Worm (Caenorhabditis elegans) whole organism, dauer: ENCODE results near the gene hizr-1.

Experiments
- unc-62 ChIP-seq: sonication (generic microtip); optimal IDR thresholded peaks from 2 replicates; lab custom pipeline; 2017; ENCODE audit warnings: missing biosample characterization, missing genetic modification reagents, missing genetic modification characterization

The hizr-1 gene

DNA sequence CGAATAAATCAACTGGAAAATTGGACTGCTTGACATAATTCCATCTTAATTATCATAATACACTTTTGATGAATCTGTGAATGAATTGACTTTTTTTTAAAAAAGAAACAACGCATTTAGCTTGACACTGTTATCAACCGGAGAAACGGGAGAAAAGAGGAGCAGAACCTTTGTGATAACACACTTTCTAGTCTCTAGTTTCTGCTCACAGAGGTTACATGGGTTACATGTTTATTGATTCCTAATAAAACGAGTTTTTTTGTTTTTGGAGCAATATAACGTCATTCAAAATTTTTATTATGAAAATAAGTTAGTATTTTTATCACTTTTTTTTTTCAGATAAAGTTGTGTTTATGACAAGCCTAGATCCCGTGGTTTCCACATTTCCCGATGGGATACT is at the start of gene hizr-1:
Gene hizr-1 (plus strand): TSS at position 340 of the 400 bp plus-strand sequence.
- no peak for TF ChIP-seq unc-62 (GFP tag; lab: Kevin White, UChicago)

DNA sequence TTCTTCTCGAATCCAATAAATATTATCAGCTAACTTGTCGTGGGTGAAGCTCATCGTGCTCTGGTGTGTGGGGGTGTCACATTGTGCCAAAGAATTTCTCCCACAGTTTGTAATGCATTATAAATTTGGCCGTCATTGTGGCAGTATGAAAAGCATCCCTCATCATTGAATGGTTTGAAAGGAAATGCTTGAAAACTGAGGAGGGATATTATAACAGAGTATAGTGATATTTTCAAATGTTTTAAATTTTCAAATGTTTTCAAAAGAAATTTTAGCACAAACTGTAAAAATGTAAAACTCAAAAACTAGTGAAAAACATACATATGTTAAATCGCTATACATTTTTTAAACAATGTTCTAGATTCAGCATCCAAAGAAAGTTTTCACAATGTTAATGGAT is 49.1 kb upstream of the hizr-1 start, which contains the start of gene C03A3.3:
Gene C03A3.3 (minus strand): TSS at position 101 of the 400 bp plus-strand sequence.
- TF ChIP-seq unc-62 (GFP tag; lab: Kevin White, UChicago) = no peak

DNA sequence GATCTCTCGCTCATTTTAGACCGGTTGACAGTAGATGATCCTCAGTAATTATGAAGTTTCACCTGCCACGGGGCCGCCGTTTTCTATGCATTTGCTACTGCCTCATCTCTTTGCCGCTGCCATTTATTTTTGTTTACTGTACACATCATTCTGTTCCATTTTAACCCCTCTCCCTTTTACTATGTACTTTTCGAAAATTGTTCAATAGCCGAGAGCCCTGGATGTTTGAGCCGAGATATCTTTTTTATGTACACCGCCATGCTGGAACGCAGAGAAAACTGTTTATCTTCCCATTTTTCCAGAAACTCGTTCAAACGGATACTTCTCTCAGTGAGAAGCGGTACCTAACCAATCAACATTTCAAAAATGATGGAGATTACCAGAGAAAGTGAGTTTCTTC is 47.2 kb upstream of the hizr-1 start, which contains the start of gene ifa-1:
Gene ifa-1 (plus strand): TSS at position 301 of the 400 bp plus-strand sequence.
- no peak for TF ChIP-seq unc-62 (GFP tag; lab: Kevin White, UChicago)

DNA sequence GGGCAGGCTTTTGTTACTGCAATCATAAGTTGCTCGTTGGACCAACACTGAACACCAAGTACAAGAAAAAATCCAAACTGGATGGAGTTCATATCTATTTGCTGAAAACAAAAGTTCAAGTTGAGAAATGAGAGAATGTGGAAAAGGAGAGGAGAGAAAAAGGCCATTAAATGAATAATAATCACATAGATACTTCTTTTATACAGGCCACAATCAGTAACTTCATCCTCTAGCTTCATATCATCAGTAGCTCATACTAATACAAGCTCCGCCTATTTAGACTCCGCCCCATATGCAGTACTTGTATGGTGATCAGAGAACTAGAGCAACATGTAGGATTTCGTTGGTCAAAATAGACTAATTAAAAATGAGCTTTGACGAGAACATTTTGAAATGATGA is 38.8 kb upstream of the hizr-1 start, which contains the start of gene F38B2.2:
Gene F38B2.2 (minus strand): TSS at position 101 of the 400 bp plus-strand sequence.
- no peak for TF ChIP-seq unc-62 (GFP tag; lab: Kevin White, UChicago)

DNA sequence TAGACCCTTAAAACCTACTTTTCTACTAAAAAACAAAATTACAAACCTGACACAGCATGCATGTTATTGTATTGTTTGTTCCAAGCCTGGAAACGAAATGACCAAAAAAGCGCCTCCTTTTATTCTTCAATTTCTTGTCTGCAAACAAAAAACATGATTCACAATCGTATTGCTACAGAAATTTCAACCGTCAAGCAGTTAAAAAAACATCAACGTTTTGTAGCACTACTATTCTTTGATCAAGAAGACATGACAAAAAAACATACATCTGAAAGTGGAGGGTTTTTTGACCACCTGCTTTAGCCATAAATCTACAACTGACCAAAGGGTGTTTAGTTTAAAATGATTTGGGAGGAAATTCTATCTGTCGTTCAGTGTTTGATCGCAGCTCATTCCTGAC is 36.9 kb upstream of the hizr-1 start, which contains the start of gene F38B2.6:
Gene F38B2.6 (minus strand): TSS at position 101 of the 400 bp plus-strand sequence.
- TF ChIP-seq unc-62 (GFP tag; lab: Kevin White, UChicago) = no peak

DNA sequence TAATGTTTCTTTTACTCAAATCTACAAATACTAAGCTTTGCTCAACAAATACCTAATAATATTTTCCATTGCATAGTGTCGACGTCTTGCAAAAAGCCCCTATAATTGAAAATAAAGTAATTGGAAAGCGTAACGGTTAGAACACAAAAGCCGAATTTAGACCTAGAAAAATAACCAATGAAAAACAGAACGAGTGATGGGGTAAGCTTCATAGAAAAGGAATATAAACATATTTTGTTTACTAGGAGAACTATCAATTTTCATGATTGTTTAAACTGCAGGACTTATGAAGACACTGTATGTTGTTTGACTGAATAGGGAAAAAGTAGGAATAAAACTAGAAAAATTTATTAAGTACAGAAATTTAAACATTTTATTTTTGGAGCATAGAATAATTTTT is 31.8 kb upstream of the hizr-1 start, which contains the start of gene F38B2.3:
Gene F38B2.3 (minus strand): TSS at position 101 of the 400 bp plus-strand sequence.
- TF ChIP-seq unc-62 (GFP tag; lab: Kevin White, UChicago) = no peak

DNA sequence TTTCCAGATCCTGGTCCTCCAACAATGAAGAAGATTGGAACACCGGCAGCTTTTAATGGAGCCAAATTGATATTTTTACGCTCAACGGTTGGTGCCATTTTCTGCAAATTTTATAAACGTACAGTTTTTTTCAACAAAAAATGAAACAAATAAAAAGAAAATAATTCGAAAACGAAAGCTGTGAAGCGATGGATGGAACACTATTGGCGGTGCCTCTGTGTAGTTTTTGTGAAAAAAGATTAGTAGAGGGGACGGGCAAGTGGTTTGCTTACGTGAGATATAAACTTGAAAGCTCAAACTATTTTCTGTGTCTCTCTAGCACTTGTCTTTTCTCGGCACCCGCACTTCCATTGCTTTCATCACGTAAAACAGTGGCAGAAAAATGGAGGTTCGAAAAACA is 30.5 kb upstream of the hizr-1 start, which contains the start of gene F38B2.4:
Gene F38B2.4 (minus strand): TSS at position 101 of the 400 bp plus-strand sequence.
- TF ChIP-seq unc-62 (GFP tag; lab: Kevin White, UChicago) = no peak

DNA sequence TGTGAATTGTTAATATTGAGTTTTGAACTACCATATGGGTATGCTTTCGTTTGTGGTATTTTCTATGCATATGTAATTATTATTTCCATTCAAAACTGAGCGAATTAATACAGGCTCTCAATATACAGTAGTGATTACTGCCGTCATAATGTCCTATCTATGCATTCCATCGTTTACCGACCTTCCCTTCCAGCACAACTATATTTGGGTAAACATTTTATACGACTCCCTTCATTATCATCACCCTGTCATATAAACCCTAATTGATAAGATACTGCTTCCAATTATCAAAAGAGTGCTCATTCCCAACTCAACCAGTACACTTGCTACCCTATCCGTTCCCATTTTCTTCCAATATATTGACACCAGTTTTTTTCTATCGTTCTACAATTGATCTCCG is 28.2 kb upstream of the hizr-1 start:
- no peak for TF ChIP-seq unc-62 (GFP tag; lab: Kevin White, UChicago)

DNA sequence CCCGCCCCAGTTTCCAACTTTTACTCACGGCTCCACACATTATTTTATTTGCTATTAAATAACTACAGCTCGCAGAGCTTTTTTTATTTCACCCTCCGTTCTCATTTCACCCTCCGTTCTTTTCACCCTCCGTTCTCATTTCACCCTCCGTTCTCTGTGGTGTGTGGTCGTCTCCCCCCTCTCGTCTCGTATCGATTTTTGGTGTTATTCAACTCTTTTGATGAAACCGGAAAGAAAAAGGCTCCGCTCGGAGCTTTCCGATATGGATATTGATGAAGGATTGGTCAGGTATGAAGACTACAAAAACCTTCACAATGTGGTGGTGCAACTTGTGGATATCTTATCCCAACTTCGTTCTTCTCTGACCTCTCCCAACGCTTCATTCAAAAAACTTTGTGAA is 27.6 kb upstream of the hizr-1 start:
- TF ChIP-seq unc-62 (GFP tag; lab: Kevin White, UChicago) = no peak

DNA sequence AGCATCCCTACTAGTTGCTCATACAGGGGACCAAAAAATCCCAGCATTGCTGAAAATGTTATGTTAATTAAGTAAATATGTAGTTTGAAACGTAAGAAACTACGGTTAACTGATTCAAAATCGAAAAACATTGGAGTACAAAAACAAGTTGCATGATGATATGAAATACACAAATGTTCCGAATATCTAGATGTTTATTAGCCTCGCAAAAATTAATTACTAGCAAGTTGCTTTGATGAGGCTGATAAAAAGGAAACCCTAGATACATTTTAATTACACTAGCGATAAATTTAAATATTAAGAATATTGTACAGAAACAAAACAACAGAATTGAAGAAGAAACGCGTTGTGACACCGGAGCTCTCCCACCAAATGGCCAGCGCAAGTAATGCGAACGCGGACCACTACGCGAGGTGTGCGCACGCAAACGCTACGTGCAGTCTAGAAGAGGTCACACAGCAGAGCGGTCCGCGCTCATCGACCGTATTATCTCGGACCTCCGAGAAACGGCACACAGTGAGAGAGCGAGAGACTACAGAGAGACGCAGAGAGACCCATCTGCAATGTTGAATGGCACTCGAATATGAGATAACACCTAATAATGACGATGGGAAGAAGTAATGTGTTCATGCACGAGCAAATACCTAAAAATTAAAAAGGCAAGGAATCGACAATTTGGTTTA is 21.3 kb upstream of the hizr-1 start, which contains the start of gene inx-2:
Gene inx-2 (minus strand): TSS at position 51 of the 683 bp plus-strand sequence.
- no peak for TF ChIP-seq unc-62 (GFP tag; lab: Kevin White, UChicago)

DNA sequence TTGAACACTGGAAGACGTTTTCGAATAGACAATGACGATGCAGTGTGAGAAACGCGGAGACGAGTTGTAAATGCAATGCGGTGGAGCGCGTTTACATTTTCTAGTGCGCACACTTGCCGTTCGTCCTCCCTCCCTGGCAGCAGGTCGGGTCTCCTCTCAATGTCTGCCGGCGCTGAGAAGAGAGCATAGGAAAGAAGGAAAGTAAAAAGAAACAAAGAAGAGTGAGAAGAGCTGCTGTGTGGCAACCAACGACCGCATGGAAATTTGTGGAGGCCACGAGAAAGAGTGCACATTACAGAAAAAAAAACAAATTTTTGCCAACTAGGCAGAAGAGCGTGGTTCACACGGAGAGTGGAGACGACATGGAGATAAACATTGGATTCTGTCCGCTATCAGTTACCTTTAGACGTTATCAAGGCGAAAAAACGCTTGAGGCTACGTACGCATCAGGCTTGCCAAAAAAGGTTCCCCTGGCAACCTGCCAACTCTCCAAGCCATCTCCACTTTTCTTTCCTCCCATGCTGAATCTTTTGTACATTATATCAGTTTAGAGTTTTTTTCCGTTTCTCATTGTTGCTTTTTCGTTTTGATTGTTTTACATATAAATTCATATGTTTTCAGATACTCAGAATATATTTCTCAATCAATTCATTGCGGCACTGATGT is 18.3 kb upstream of the hizr-1 start, which contains the start of the genes snrp-40.1 and F08G12.3:
Gene snrp-40.1 (minus strand): TSS at position 143 of the 666 bp plus-strand sequence.
Gene F08G12.3 (plus strand): TSS at position 616 of the 666 bp plus-strand sequence.
- no peak for TF ChIP-seq unc-62 (GFP tag; lab: Kevin White, UChicago)

DNA sequence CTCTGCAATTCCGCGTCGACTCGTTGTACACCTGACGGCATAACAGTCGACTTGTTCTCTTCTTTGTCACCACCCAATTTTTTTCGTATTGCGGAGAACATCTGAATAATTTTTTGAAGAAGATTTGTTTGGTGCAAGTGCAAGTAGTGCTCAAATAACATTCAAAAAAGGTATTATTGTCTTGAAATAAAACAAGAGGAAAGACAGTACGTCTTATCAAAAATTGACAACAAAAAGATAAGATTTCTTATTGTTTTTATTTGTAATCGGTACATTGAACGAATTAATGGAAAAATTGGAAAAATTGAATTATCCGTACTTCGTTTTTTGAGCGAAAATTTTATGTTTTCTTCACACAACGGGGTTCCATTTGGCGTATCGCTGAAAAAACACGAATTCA is 12.3 kb upstream of the hizr-1 start, which contains the start of gene F08G12.1:
Gene F08G12.1 (minus strand): TSS at position 101 of the 400 bp plus-strand sequence.
- no peak for TF ChIP-seq unc-62 (GFP tag; lab: Kevin White, UChicago)

DNA sequence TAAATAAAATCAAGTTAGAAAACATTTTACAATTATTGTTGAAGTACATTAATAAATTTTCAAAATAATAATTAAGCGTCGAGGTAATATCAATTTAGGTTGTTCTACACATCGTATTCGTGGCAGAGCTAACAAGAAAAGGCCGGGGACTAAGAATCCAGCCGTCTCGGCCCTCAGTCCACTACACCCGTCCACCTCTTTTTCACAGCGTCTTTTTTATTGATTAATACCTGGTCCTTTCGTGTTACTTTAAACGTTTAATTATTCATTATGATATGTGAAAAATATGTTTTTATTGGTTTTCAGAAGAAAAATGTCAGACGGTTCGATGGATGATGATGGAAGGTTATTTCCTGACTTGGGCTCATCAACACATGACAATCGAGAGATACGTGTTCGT is 11.0 kb upstream of the hizr-1 start, which contains the start of gene vhl-1:
Gene vhl-1 (plus strand): TSS at position 301 of the 400 bp plus-strand sequence.
- TF ChIP-seq unc-62 (GFP tag; lab: Kevin White, UChicago) = no peak

DNA sequence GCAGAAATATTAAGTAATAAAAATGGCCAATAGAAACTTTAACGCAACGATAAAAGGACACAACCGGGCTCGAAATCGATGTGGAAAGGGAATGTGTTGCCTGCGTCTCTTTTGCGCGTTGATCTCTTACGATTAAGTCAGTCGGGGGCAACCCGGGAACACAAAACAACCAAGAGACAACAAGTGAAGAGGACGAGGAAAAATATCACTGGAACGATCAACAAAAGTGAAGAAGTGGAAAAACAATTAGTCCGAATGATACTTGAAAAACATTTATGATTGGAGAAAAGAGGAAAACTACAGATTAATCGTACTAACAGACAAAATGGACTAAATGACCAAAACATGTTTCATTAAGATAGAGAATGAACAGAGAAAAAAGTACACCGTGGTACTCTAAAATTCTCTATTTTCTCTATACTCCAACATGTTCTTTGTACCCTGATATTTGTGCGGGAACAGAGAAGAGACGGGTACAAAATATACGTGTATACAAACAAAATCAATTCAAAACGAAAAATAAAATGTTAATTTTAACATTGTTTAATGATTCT is 7.7 kb upstream of the hizr-1 start, which contains the start of gene F08G12.5:
Gene F08G12.5 (minus strand): TSS at position 1 of the 554 bp plus-strand sequence.
- TF ChIP-seq unc-62 (GFP tag; lab: Kevin White, UChicago) = no peak

DNA sequence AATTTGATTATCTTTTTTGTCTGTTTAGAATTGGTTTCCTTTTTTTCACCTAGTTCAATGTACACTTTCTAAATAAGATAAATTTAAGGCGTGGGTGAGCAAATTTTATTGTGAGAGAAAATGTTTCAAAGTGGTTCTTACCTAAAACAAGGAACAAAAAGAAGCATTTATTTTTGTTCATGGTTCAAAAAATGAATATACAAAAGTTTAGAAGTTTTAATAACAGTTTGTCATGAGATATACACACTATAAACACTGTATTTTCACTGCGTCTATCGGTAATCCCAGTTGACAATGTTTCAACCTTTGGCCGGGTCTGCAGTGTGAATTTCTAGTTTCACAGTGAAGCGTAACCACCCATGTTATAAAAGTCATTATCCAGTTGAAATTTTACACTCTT is 2.7 kb upstream of the hizr-1 start, which contains the start of gene F08G12.11:
Gene F08G12.11 (minus strand): TSS at position 181 of the 400 bp plus-strand sequence.
- no peak for TF ChIP-seq unc-62 (GFP tag; lab: Kevin White, UChicago)
